Fruit fly (Drosophila melanogaster): ENCODE measurements around the gene CG9287.

The CG9287 gene

DNA sequence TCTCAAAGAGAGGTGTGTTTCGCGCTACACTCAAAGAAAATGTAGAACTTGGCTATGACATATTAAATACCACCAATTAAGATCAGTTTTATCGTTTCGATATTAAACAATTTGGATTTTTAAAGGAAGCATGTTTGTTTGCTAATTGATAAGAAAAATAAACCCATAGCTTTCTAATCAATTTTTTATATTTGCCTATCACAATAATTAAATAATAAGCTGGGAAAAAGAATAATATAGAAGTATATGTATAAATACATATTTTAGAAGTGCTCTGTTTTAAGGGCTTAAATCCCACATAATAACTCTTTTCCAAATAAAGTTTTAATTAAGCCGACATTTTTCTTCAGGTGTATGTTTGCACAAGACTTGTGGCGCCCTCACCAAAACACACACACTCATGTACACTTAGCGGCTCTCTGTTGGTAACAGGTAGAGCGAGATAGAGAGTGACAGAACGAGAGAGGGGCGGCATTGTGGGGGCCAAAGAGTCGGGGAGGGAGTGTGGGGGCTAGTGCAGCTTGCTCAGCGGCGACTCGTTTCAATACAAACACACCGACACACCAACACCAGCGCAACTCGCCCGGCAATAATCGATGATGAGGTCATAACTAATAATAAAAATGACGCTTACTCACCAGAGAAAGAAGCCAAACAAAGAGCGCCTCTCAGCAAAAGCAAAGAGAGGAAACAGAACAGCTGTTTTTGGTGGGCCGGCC lies 38.2 kb upstream of the CG9287 start (continued):
- TF ChIP-seq lbe (GFP tag; optimal IDR thresholded peaks at IDR 0.05) = peak; percentile 71
- TF ChIP-seq CG14965 (GFP tag; optimal IDR thresholded peaks at IDR 0.05; ENCODE audit: borderline replicate concordance) = no peak
- TF ChIP-seq pho (GFP tag; optimal IDR thresholded peaks at IDR 0.05) = peak; percentile 73
- TF ChIP-seq CG7786 (GFP tag; optimal IDR thresholded peaks at IDR 0.05) = peak; percentile 54
- TF ChIP-seq pzg (GFP tag; optimal IDR thresholded peaks at IDR 0.05) = no peak
- TF ChIP-seq vnd (GFP tag; IDR thresholded peaks at IDR 0.05; ENCODE audit: partially characterized antibody) = no peak
- TF ChIP-seq CG3281 (GFP tag; optimal IDR thresholded peaks at IDR 0.05) = peak; percentile 95
- no peak for TF ChIP-seq CG33213 (GFP tag; optimal IDR thresholded peaks at IDR 0.05)
- peak; percentile 82 for TF ChIP-seq trem (tag; optimal IDR thresholded peaks at IDR 0.05)
- TF ChIP-seq CG17328 (GFP tag; IDR thresholded peaks at IDR 0.05) = peak; percentile 83
- TF ChIP-seq CTCF (GFP tag; optimal IDR thresholded peaks at IDR 0.05) = peak; percentile 64
- TF ChIP-seq CG34376 (GFP tag; optimal IDR thresholded peaks at IDR 0.05) = peak; percentile 50
- peak; percentile 91 for TF ChIP-seq CG4424 (GFP tag; optimal IDR thresholded peaks at IDR 0.05)
- peak; percentile 78 for TF ChIP-seq CG11456 (GFP tag; IDR thresholded peaks at IDR 0.05)
- no peak for TF ChIP-seq CG11696 (GFP tag; IDR thresholded peaks at IDR 0.05)
- peak; percentile 88 for TF ChIP-seq fd3F (GFP tag; optimal IDR thresholded peaks at IDR 0.05)
- peak; percentile 91 for TF ChIP-seq Hand (GFP tag; optimal IDR thresholded peaks at IDR 0.05)
- TF ChIP-seq CG5180 (GFP tag; optimal IDR thresholded peaks at IDR 0.05) = peak; percentile 82
- peak; percentile 59 for TF ChIP-seq nom (GFP tag; optimal IDR thresholded peaks at IDR 0.05)
- peak; percentile 12 for TF ChIP-seq pum (GFP tag; optimal IDR thresholded peaks at IDR 0.05)
- no peak for TF ChIP-seq CG4360 (GFP tag; IDR thresholded peaks at IDR 0.05)
- 0 out of 3 replicates have a peak, but pooled peaks have one; percentile 33 for TF ChIP-seq CG6175 (GFP tag; IDR thresholded peaks at IDR 0.05)
- TF ChIP-seq CG7987 (GFP tag; optimal IDR thresholded peaks at IDR 0.05) = peak; percentile 64
- peak; percentile 85 for TF ChIP-seq D19B (GFP tag; optimal IDR thresholded peaks at IDR 0.05)

DNA sequence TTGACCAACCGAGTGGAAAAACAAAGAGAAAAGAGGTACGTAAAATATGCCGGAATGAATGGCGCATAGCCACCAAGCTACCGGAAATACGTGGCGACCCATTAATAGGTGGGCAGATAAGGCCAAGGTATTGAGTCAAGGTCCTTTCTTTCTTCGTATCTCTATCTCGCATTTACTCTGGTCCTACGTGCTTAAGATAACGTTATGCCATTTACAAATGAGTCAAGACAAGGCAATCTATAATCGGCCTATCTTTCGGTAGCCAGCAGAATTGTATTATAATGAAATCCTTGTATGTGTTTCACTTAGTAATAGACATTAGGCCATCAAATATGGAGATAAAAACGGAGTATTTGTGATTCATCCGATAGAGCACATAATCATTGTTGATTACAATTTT lies 36.8 kb upstream of the CG9287 start:
- peak; percentile 5 for TF ChIP-seq Med (GFP tag)
- peak; percentile 21; the same call in 1 of the 2 replicates for TF ChIP-seq NFAT (GFP tag; IDR thresholded peaks at IDR 0.05)
- TF ChIP-seq grn (GFP tag; optimal IDR thresholded peaks at IDR 0.05) = peak; percentile 44
- peak; percentile 29 for TF ChIP-seq sd (tag; optimal IDR thresholded peaks at IDR 0.05)
- peak; percentile 73 for TF ChIP-seq exex (tag; optimal IDR thresholded peaks at IDR 0.05)
- TF ChIP-seq CG2120 (GFP tag; optimal IDR thresholded peaks at IDR 0.05) = no peak
- TF ChIP-seq CG31441 (GFP tag; IDR thresholded peaks at IDR 0.05) = no peak
- TF ChIP-seq mirr (GFP tag; optimal IDR thresholded peaks at IDR 0.05) = peak; percentile 7
- TF ChIP-seq sug (tag; optimal IDR thresholded peaks at IDR 0.05) = peak; percentile 14
- no peak for TF ChIP-seq zfh1 (GFP tag; IDR thresholded peaks at IDR 0.05)

DNA sequence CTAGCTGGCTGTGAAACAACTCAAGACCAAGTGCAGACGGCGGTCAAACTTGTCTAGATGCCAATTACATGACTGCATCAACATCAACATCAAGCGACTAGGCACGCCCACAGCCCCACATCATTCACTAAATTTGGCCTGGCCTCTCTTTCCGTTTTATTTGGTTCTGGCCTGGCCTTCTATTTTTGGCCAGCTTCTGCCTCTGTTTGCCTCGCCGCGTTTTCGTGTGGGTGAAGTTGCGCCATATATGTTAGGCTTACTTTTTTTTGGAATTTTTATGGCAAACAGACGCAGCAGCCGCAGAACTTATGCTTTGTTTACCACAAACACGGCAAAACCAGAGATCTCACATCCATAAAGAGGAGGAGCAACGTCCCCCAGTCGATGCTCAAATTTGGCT lies 35.8 kb upstream of the CG9287 start:
- TF ChIP-seq twi (tag; optimal IDR thresholded peaks at IDR 0.05) (peak; percentile 30), sr (GFP tag; IDR thresholded peaks at IDR 0.05) (peak; percentile 95), HmgZ (tag; optimal IDR thresholded peaks at IDR 0.05) (no peak), pho (GFP tag; optimal IDR thresholded peaks at IDR 0.05) (no peak), Eip74EF (GFP tag; optimal IDR thresholded peaks at IDR 0.05) (peak in 1 of 2 experiments; percentile 6), sd (tag; optimal IDR thresholded peaks at IDR 0.05) (peak; percentile 92), chinmo (GFP tag; IDR thresholded peaks at IDR 0.05; ENCODE audit: partially characterized antibody) (0 out of 4 replicates have a peak, but pooled peaks have one; percentile 68), CG1529 (GFP tag; optimal IDR thresholded peaks at IDR 0.05) (no peak), CG34422 (GFP tag; IDR thresholded peaks at IDR 0.05) (no peak), Dbx (GFP tag; IDR thresholded peaks at IDR 0.05) (no peak), CG13894 (tag; optimal IDR thresholded peaks at IDR 0.05) (peak; percentile 37), CG16815 (GFP tag; optimal IDR thresholded peaks at IDR 0.05) (no peak), ci (GFP tag; IDR thresholded peaks at IDR 0.05) (peak; percentile 48; the same call in 1 of the 3 replicates), dm (GFP tag; optimal IDR thresholded peaks at IDR 0.05) (no peak), aop (GFP tag; IDR thresholded peaks at IDR 0.05) (0 out of 2 replicates have a peak, but pooled peaks have one; percentile 15), Xrp1 (GFP tag; IDR thresholded peaks at IDR 0.05) (no peak), run (tag; optimal IDR thresholded peaks at IDR 0.05) (peak; percentile 44), Med (GFP tag) (peak; percentile 59)

Data from whole organism, embryonic.